Worm (Caenorhabditis elegans): ENCODE data around the gene Y37D8A.6.

The Y37D8A.6 gene

ce11 chrIII:12917852-12918251 is 47.8 kb upstream of the Y37D8A.6 start:
- no peak for TF ChIP-seq lin-35 (GFP tag; optimal IDR thresholded peaks at IDR 0.05)

ce11 chrIII:12916459-12916858 is 46.4 kb upstream of the Y37D8A.6 start:
- TF ChIP-seq pbrm-1 (GFP tag; IDR thresholded peaks at IDR 0.05) = no peak
- no peak for TF ChIP-seq Y56A3A.18 (GFP tag; IDR thresholded peaks at IDR 0.05)
- TF ChIP-seq lsy-27 (tag; optimal IDR thresholded peaks at IDR 0.05; ENCODE audit: borderline replicate concordance, insufficient read depth) = no peak
- TF ChIP-seq egrh-3 (GFP tag; IDR thresholded peaks at IDR 0.05) = no peak
- no peak for TF ChIP-seq die-1 (tag; optimal IDR thresholded peaks at IDR 0.05)
- TF ChIP-seq hrde-1 (tag; optimal IDR thresholded peaks at IDR 0.05; ENCODE audit: borderline replicate concordance) = no peak

- no peak for TF ChIP-seq rec-8 (tag; optimal IDR thresholded peaks at IDR 0.05)
- TF ChIP-seq chd-7 (tag; optimal IDR thresholded peaks at IDR 0.05) = no peak
- peak; percentile 85 for TF ChIP-seq zfh-2 (GFP tag; conservative IDR thresholded peaks at IDR 0.05)
- TF ChIP-seq ceh-58 (GFP tag; IDR thresholded peaks at IDR 0.05) = no peak
- TF ChIP-seq akir-1 (GFP tag; optimal IDR thresholded peaks at IDR 0.05) = no peak
- TF ChIP-seq pha-4 (tag; optimal IDR thresholded peaks at IDR 0.05) = no peak
- TF ChIP-seq egrh-3 (GFP tag; IDR thresholded peaks at IDR 0.05) = peak; percentile 77; the same call in 1 of the 2 replicates
- no peak for TF ChIP-seq lsy-27 (tag; optimal IDR thresholded peaks at IDR 0.05; ENCODE audit: borderline replicate concordance, insufficient read depth)
Measured at ce11 chrIII:12910365-12910764, 40.3 kb upstream of the Y37D8A.6 start, which contains the start of gene flp-14. TSS of gene flp-14 (plus strand) at chrIII:12910510.

ce11 chrIII:12907218-12907617 is 37.1 kb upstream of the Y37D8A.6 start:
- peak; percentile 53; the same call in 1 of the 2 replicates for TF ChIP-seq F33H1.4 (GFP tag; IDR thresholded peaks at IDR 0.05)
- TF ChIP-seq ceh-91 (GFP tag; IDR thresholded peaks at IDR 0.05) = 0 out of 2 replicates have a peak, but pooled peaks have one; percentile 15
- TF ChIP-seq unc-62 (GFP tag; optimal IDR thresholded peaks at IDR 0.05) = no peak
- TF ChIP-seq madf-6 (GFP tag; IDR thresholded peaks at IDR 0.05) = peak; percentile 39
- TF ChIP-seq lsl-1 (GFP tag; optimal IDR thresholded peaks at IDR 0.05) = peak; percentile 73

ce11 chrIII:12906611-12907037 is 36.5 kb upstream of the Y37D8A.6 start:
- TF ChIP-seq attf-6 (GFP tag; IDR thresholded peaks at IDR 0.05) (peak; percentile 56), F37B4.10 (GFP tag; IDR thresholded peaks at IDR 0.05) (no peak), ekl-4 (GFP tag; IDR thresholded peaks at IDR 0.05) (peak; percentile 63), mcd-1 (GFP tag; IDR thresholded peaks at IDR 0.05) (peak; percentile 51; the same call in 1 of the 2 replicates), lag-1 (GFP tag; IDR thresholded peaks at IDR 0.05) (no peak), B0019.2 (GFP tag; conservative IDR thresholded peaks at IDR 0.05) (no peak), zfh-2 (GFP tag; conservative IDR thresholded peaks at IDR 0.05) (no peak), athp-1 (tag; optimal IDR thresholded peaks at IDR 0.05) (peak; percentile 69), let-526 (GFP tag; IDR thresholded peaks at IDR 0.05) (no peak), sdz-38 (tag; optimal IDR thresholded peaks at IDR 0.05) (peak; percentile 39), let-607 (tag; optimal IDR thresholded peaks at IDR 0.05) (peak; percentile 13 to 45), madf-6 (GFP tag; IDR thresholded peaks at IDR 0.05) (peak; percentile 66), chd-7 (tag; optimal IDR thresholded peaks at IDR 0.05) (peak; percentile 78), hmg-20 (GFP tag; IDR thresholded peaks at IDR 0.05) (no peak), cebp-1 (GFP tag; IDR thresholded peaks at IDR 0.05) (no peak), cebp-1 (tag; optimal IDR thresholded peaks at IDR 0.05) (peak; percentile 51), F57A8.1 (GFP tag; optimal IDR thresholded peaks at IDR 0.05) (no peak), ceh-40 (GFP tag; IDR thresholded peaks at IDR 0.05) (no peak), ztf-25 (GFP tag; IDR thresholded peaks at IDR 0.05) (no peak), nhr-179 (tag; optimal IDR thresholded peaks at IDR 0.05) (no peak), nfya-2 (GFP tag; IDR thresholded peaks at IDR 0.05) (0 out of 2 replicates have a peak, but pooled peaks have one; percentile 24), ceh-91 (GFP tag; IDR thresholded peaks at IDR 0.05) (0 out of 2 replicates have a peak, but pooled peaks have one; percentile 9), lsl-1 (GFP tag; optimal IDR thresholded peaks at IDR 0.05) (no peak), xnd-1 (tag; optimal IDR thresholded peaks at IDR 0.05) (peak; percentile 12), sptf-2 (GFP tag; optimal IDR thresholded peaks at IDR 0.05) (no peak), somi-1 (GFP tag; optimal IDR thresholded peaks at IDR 0.05) (no peak), hsf-1 (GFP tag; IDR thresholded peaks at IDR 0.05) (peak; percentile 47; the same call in 1 of the 2 replicates), pbrm-1 (GFP tag; IDR thresholded peaks at IDR 0.05) (0 out of 2 replicates have a peak, but pooled peaks have one; percentile 65)

Measured in whole organism, young adult.